Worm (Caenorhabditis elegans): ENCODE measurements around the gene deg-1.

deg-1 gene

ce11 chrX:7710643-7711042 lies 42.2 kb upstream of the deg-1 start, which contains the start of gene K09F5.4:
Gene K09F5.4 (minus strand): TSS chrX:7710743.
- TF ChIP-seq ceh-58 (GFP tag; IDR thresholded peaks at IDR 0.05) (no peak), F52B5.7 (tag; optimal IDR thresholded peaks at IDR 0.05) (no peak), F23B12.7 (tag; optimal IDR thresholded peaks at IDR 0.05; ENCODE audit: insufficient read depth) (no peak), snpc-1.3 (tag; optimal IDR thresholded peaks at IDR 0.05; ENCODE audit: insufficient read depth) (no peak), egl-44 (GFP tag; IDR thresholded peaks at IDR 0.05) (no peak), dpff-1 (tag; optimal IDR thresholded peaks at IDR 0.05) (no peak), sptf-2 (GFP tag; optimal IDR thresholded peaks at IDR 0.05) (no peak), dox-1 (GFP tag; IDR thresholded peaks at IDR 0.05) (no peak), mel-28 (tag; optimal IDR thresholded peaks at IDR 0.05; ENCODE audit: borderline replicate concordance) (no peak), ets-4 (GFP tag; optimal IDR thresholded peaks at IDR 0.05) (no peak), gei-17 (GFP tag; optimal IDR thresholded peaks at IDR 0.05) (no peak), mcd-1 (GFP tag; IDR thresholded peaks at IDR 0.05) (no peak), nfyb-1 (GFP tag; IDR thresholded peaks at IDR 0.05) (no peak), repo-1 (tag; optimal IDR thresholded peaks at IDR 0.05) (no peak), snpc-3.4 (tag; optimal IDR thresholded peaks at IDR 0.05) (no peak), tbp1 (GFP tag; optimal IDR thresholded peaks at IDR 0.05) (no peak)

- TF ChIP-seq ztf-18 (tag; optimal IDR thresholded peaks at IDR 0.05) (no peak), ceh-100 (GFP tag; IDR thresholded peaks at IDR 0.05) (no peak), dox-1 (GFP tag; IDR thresholded peaks at IDR 0.05) (no peak), F23B12.7 (tag; optimal IDR thresholded peaks at IDR 0.05; ENCODE audit: insufficient read depth) (no peak), F57A8.1 (GFP tag; optimal IDR thresholded peaks at IDR 0.05) (no peak), ceh-27 (GFP tag; optimal IDR thresholded peaks at IDR 0.05) (no peak), nhr-179 (tag; optimal IDR thresholded peaks at IDR 0.05) (no peak), bed-1 (GFP tag; IDR thresholded peaks at IDR 0.05) (no peak), F22D6.2 (tag; optimal IDR thresholded peaks at IDR 0.05) (no peak)
Measured at ce11 chrX:7712887-7713286, 40.0 kb upstream of the deg-1 start.

- no peak for TF ChIP-seq dox-1 (GFP tag; IDR thresholded peaks at IDR 0.05)
- no peak for TF ChIP-seq ceh-40 (GFP tag; IDR thresholded peaks at IDR 0.05)
- TF ChIP-seq Y56A3A.18 (GFP tag; IDR thresholded peaks at IDR 0.05) = no peak
- no peak for TF ChIP-seq attf-6 (GFP tag; IDR thresholded peaks at IDR 0.05)
- TF ChIP-seq snpc-1.3 (tag; optimal IDR thresholded peaks at IDR 0.05; ENCODE audit: insufficient read depth) = no peak
- TF ChIP-seq mcd-1 (GFP tag; IDR thresholded peaks at IDR 0.05) = no peak
- no peak for TF ChIP-seq ceh-27 (GFP tag; optimal IDR thresholded peaks at IDR 0.05)
- no peak for TF ChIP-seq madf-6 (GFP tag; IDR thresholded peaks at IDR 0.05)
- TF ChIP-seq lag-1 (GFP tag; IDR thresholded peaks at IDR 0.05) = no peak
- TF ChIP-seq hsf-1 (GFP tag; IDR thresholded peaks at IDR 0.05) = no peak
- TF ChIP-seq ztf-25 (GFP tag; IDR thresholded peaks at IDR 0.05) = no peak
Measured at ce11 chrX:7715463-7715862, 37.4 kb upstream of the deg-1 start.

- TF ChIP-seq ztf-25 (GFP tag; IDR thresholded peaks at IDR 0.05) (0 out of 2 replicates have a peak, but pooled peaks have one; percentile 49), rec-8 (tag; optimal IDR thresholded peaks at IDR 0.05) (no peak)
Measured at ce11 chrX:7718972-7719371, 33.9 kb upstream of the deg-1 start, which contains the start of gene K09F5.6. Gene K09F5.6 (plus strand): TSS chrX:7719272.

ce11 chrX:7720565-7720964 lies 32.3 kb upstream of the deg-1 start:
- no peak for TF ChIP-seq ztf-25 (GFP tag; IDR thresholded peaks at IDR 0.05)
- TF ChIP-seq nhr-80 (tag; optimal IDR thresholded peaks at IDR 0.05) = no peak
- TF ChIP-seq nhr-179 (tag; optimal IDR thresholded peaks at IDR 0.05) = no peak
- no peak for TF ChIP-seq Y53F4B.3 (GFP tag; IDR thresholded peaks at IDR 0.05)
- TF ChIP-seq K12H6.12 (tag; optimal IDR thresholded peaks at IDR 0.05) = no peak
- TF ChIP-seq snpc-3.4 (tag; optimal IDR thresholded peaks at IDR 0.05) = no peak

All from whole organism, young adult.